Worm (Caenorhabditis elegans): ENCODE results near the gene egl-46.

egl-46 gene

DNA sequence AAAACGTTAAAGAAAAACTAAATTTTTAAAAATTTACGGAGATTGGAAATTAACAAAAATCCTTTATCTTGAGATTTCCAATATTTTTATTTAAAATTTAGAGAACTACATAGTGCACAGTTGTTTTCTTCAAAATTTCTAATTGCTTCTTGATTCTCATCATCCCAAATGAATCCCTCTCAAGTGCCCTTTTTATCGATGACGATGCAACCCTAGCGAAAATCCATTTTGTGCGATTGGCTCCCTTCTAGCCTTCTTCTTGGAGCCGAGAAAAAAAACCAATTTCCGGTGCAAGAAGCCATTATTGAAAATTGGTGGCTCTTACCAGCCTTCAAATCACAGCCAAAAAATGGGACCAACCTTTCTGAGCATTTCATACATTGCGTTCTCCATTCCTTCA, 18.9 kb downstream of the egl-46 start:
- TF ChIP-seq ztf-23 (GFP tag; IDR thresholded peaks at IDR 0.05), result no peak

ce11 chrV:6661658-6662057, 19.7 kb downstream of the egl-46 start:
- TF ChIP-seq ref-1 (GFP tag; conservative IDR thresholded peaks at IDR 0.05), result no peak
- TF ChIP-seq med-1 (GFP tag; optimal IDR thresholded peaks at IDR 0.05; ENCODE audit: insufficient read depth), result no peak
- no peak for TF ChIP-seq klf-2 (GFP tag; conservative IDR thresholded peaks at IDR 0.05)
- no peak for TF ChIP-seq ztf-29 (GFP tag; IDR thresholded peaks at IDR 0.05)
- no peak for TF ChIP-seq cog-1 (tag; optimal IDR thresholded peaks at IDR 0.05)
- TF ChIP-seq flt-1 (GFP tag; IDR thresholded peaks at IDR 0.05), result no peak
- TF ChIP-seq T22C8.4 (GFP tag; IDR thresholded peaks at IDR 0.05), result no peak
- TF ChIP-seq tab-1 (GFP tag; IDR thresholded peaks at IDR 0.05), result no peak
- TF ChIP-seq ztf-23 (GFP tag; IDR thresholded peaks at IDR 0.05), result no peak

ce11 chrV:6659533-6659932, 21.8 kb downstream of the egl-46 start:
- no peak for TF ChIP-seq tab-1 (GFP tag; IDR thresholded peaks at IDR 0.05)
- no peak for TF ChIP-seq klf-2 (GFP tag; conservative IDR thresholded peaks at IDR 0.05)
- no peak for TF ChIP-seq ztf-29 (GFP tag; IDR thresholded peaks at IDR 0.05)
- TF ChIP-seq med-1 (GFP tag; optimal IDR thresholded peaks at IDR 0.05; ENCODE audit: insufficient read depth), result no peak
- TF ChIP-seq ztf-23 (GFP tag; IDR thresholded peaks at IDR 0.05), result no peak
- TF ChIP-seq cog-1 (tag; optimal IDR thresholded peaks at IDR 0.05), result no peak
- no peak for TF ChIP-seq flt-1 (GFP tag; IDR thresholded peaks at IDR 0.05)
- no peak for TF ChIP-seq ref-1 (GFP tag; conservative IDR thresholded peaks at IDR 0.05)
- no peak for TF ChIP-seq T22C8.4 (GFP tag; IDR thresholded peaks at IDR 0.05)

DNA sequence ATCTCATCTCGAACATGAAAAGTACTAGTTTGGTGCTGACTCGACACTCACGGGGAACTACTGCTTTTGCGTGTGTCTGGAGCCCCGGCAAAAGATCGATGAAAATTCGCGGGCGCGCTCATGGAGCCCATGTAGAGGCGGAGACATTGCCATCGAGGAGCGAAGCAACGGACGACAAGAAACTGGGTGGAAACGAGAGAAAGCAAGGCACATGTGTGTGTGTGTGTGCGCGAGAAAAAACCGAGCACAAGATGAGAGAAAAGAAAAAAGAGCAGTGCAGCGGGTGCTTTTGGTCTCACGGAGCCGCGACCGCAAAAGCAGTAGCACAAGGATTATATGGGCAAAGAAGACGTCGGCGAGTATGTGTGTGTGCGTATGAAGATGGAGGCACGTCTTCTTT, 22.6 kb downstream of the egl-46 start:
- TF ChIP-seq ztf-29 (GFP tag; IDR thresholded peaks at IDR 0.05) (no peak), ztf-23 (GFP tag; IDR thresholded peaks at IDR 0.05) (no peak), ref-1 (GFP tag; conservative IDR thresholded peaks at IDR 0.05) (no peak), med-1 (GFP tag; optimal IDR thresholded peaks at IDR 0.05; ENCODE audit: insufficient read depth) (no peak), klf-2 (GFP tag; conservative IDR thresholded peaks at IDR 0.05) (no peak), T22C8.4 (GFP tag; IDR thresholded peaks at IDR 0.05) (no peak), cog-1 (tag; optimal IDR thresholded peaks at IDR 0.05) (no peak), tab-1 (GFP tag; IDR thresholded peaks at IDR 0.05) (no peak), flt-1 (GFP tag; IDR thresholded peaks at IDR 0.05) (no peak)

DNA sequence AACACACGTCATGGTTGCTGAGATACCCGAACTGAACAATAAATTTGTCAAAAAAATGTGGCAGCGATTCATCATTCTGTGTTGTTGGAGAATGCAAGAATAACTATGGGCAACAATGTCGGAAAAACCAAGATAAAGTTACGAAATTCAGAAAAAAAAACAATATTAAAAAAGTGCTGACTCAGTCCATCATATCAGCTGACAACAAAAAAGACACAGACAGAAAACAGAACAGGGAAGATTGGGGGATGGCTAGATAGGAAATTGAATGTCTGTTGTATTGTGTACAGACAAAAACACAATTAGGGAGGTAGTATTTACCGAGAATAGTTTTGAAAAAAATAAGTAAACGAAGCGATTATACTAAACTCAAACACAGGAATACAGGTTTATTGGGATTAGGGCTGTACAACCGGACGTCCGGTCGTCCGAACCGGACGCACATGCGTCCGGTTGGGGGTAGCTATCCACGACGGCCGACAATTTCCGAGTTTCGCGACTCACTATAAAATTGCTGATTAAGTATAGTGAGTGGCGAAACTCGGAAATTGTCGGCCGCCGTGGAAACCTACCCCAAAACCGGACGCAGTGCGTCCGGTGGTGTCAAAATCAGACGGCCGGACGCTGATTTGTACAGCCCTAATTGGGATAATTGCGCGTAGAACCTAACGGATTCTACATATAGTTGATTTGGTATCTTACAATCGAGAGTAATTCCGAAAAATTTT, 23.7 kb downstream of the egl-46 start:
- TF ChIP-seq ref-1 (GFP tag; conservative IDR thresholded peaks at IDR 0.05), result no peak
- no peak for TF ChIP-seq med-1 (GFP tag; optimal IDR thresholded peaks at IDR 0.05; ENCODE audit: insufficient read depth)
- no peak for TF ChIP-seq T22C8.4 (GFP tag; IDR thresholded peaks at IDR 0.05)
- no peak for TF ChIP-seq ztf-29 (GFP tag; IDR thresholded peaks at IDR 0.05)
- TF ChIP-seq tab-1 (GFP tag; IDR thresholded peaks at IDR 0.05), result no peak
- TF ChIP-seq flt-1 (GFP tag; IDR thresholded peaks at IDR 0.05), result no peak
- no peak for TF ChIP-seq klf-2 (GFP tag; conservative IDR thresholded peaks at IDR 0.05)
- no peak for TF ChIP-seq ztf-23 (GFP tag; IDR thresholded peaks at IDR 0.05)
- no peak for TF ChIP-seq cog-1 (tag; optimal IDR thresholded peaks at IDR 0.05)

DNA sequence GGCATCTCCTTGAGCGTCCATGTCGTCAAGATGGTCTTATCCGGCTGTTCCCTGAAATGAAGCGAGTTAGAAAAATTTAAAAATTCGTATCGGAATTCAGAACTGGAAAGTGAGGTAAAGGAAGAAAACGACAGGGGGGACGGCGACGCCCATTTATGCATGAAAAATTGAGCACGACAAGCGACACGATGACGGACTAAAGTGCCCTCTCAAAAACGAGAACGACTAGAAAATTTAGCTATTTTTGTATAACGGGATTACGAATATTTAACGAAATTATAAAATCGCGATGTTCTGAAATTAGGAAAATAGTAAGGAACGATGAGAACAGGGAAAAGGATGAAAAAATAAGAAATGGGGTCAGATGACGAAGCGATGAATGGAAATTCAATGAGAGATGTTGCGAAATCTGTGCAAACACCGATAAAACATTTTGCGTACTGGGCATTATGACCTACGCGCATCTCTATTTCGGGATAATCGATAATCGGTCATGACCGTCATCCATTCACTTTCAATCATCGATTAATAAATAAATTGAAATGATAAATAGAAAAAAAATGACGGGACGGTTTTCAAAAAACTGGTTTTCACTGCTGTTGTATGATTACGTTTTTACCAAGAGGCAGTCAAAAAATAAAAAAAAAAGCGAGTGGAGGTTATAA, 24.8 kb downstream of the egl-46 start, which contains the start of gene snb-1:
Gene snb-1, minus strand, starts transcription at position 51 of the 665 bp plus-strand sequence.
- TF ChIP-seq klf-2 (GFP tag; conservative IDR thresholded peaks at IDR 0.05) (no peak), ref-1 (GFP tag; conservative IDR thresholded peaks at IDR 0.05) (no peak), cog-1 (tag; optimal IDR thresholded peaks at IDR 0.05) (no peak), T22C8.4 (GFP tag; IDR thresholded peaks at IDR 0.05) (peak; percentile 89)

ce11 chrV:6655174-6655573, 26.2 kb downstream of the egl-46 start, which contains the start of gene syx-18:
TSS of gene syx-18 (minus strand) at chrV:6655449.
- TF ChIP-seq ztf-29 (GFP tag; IDR thresholded peaks at IDR 0.05) (no peak), med-1 (GFP tag; optimal IDR thresholded peaks at IDR 0.05; ENCODE audit: insufficient read depth) (no peak), klf-2 (GFP tag; conservative IDR thresholded peaks at IDR 0.05) (no peak), ztf-23 (GFP tag; IDR thresholded peaks at IDR 0.05) (no peak), flt-1 (GFP tag; IDR thresholded peaks at IDR 0.05) (no peak), tab-1 (GFP tag; IDR thresholded peaks at IDR 0.05) (no peak), cog-1 (tag; optimal IDR thresholded peaks at IDR 0.05) (no peak), T22C8.4 (GFP tag; IDR thresholded peaks at IDR 0.05) (no peak), ref-1 (GFP tag; conservative IDR thresholded peaks at IDR 0.05) (no peak)

DNA sequence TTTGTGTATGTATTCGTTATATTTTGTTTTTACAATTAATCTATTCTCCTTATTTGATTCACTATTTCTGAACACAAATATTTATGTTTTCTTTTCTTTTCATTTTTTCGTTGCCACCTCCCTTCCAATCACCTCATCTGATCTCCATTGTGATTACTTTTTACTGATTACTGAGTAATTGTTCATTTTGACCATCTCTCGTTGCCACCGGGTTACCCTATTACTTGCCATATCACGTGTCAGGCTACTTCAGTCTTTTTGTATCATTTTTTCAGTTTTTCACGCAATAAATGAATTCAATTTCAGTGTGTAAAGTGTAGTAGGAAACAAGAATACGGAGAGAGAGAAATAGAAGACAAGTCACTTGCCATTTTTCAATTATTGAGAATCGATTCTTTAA, 29.3 kb downstream of the egl-46 start, which contains the start of gene T10H9.8:
Gene T10H9.8, plus strand, starts transcription at position 301 of the 400 bp plus-strand sequence.
- TF ChIP-seq tab-1 (GFP tag; IDR thresholded peaks at IDR 0.05), result no peak
- no peak for TF ChIP-seq flt-1 (GFP tag; IDR thresholded peaks at IDR 0.05)
- TF ChIP-seq med-1 (GFP tag; optimal IDR thresholded peaks at IDR 0.05; ENCODE audit: insufficient read depth), result no peak
- no peak for TF ChIP-seq klf-2 (GFP tag; conservative IDR thresholded peaks at IDR 0.05)
- no peak for TF ChIP-seq ztf-23 (GFP tag; IDR thresholded peaks at IDR 0.05)
- TF ChIP-seq ztf-29 (GFP tag; IDR thresholded peaks at IDR 0.05), result no peak
- TF ChIP-seq ref-1 (GFP tag; conservative IDR thresholded peaks at IDR 0.05), result no peak
- no peak for TF ChIP-seq cog-1 (tag; optimal IDR thresholded peaks at IDR 0.05)
- TF ChIP-seq T22C8.4 (GFP tag; IDR thresholded peaks at IDR 0.05), result no peak

DNA sequence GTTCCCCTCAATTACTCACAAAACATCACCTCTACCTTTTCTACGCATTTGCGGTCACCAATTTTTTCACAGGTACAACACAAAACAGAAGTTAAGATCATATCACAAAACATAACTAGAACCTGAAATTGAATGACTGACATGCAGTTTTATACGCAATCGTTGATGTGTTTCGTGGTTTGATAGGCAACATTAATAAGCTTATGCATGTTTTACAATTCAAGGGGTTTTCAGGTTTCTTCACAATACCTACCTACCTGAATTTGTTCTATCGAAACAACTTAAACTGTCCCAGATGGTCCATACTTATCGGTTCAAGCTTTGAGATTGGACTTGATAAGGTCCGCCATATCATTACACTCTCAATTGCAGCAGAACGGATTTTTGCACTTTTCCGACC, 30.9 kb downstream of the egl-46 start:
- no peak for TF ChIP-seq ztf-29 (GFP tag; IDR thresholded peaks at IDR 0.05)
- no peak for TF ChIP-seq tab-1 (GFP tag; IDR thresholded peaks at IDR 0.05)
- TF ChIP-seq flt-1 (GFP tag; IDR thresholded peaks at IDR 0.05), result no peak
- TF ChIP-seq ref-1 (GFP tag; conservative IDR thresholded peaks at IDR 0.05), result no peak
- no peak for TF ChIP-seq cog-1 (tag; optimal IDR thresholded peaks at IDR 0.05)
- TF ChIP-seq T22C8.4 (GFP tag; IDR thresholded peaks at IDR 0.05), result no peak
- no peak for TF ChIP-seq ztf-23 (GFP tag; IDR thresholded peaks at IDR 0.05)
- TF ChIP-seq med-1 (GFP tag; optimal IDR thresholded peaks at IDR 0.05; ENCODE audit: insufficient read depth), result no peak
- TF ChIP-seq klf-2 (GFP tag; conservative IDR thresholded peaks at IDR 0.05), result no peak
